Fruit fly (Drosophila melanogaster): ENCODE data around the gene atk.

Gene atk

dm6 chr3L:20425888-20426287 lies 38.8 kb downstream of the atk start, which contains the start of gene CG5282:
Gene CG5282, minus strand, starts transcription at chr3L:20426071.
- TF ChIP-seq Hr39 (GFP tag; optimal IDR thresholded peaks at IDR 0.05), result no peak

- TF ChIP-seq CG8632 (GFP tag; optimal IDR thresholded peaks at IDR 0.05), result no peak
- no peak for TF ChIP-seq CG6854 (GFP tag; optimal IDR thresholded peaks at IDR 0.05)
- no peak for TF ChIP-seq fd59A (GFP tag; optimal IDR thresholded peaks at IDR 0.05)
- TF ChIP-seq CG11294 (GFP tag; IDR thresholded peaks at IDR 0.05), result no peak
- no peak for TF ChIP-seq Hr4 (GFP tag; optimal IDR thresholded peaks at IDR 0.05)
- no peak for TF ChIP-seq CG32006 (GFP tag; optimal IDR thresholded peaks at IDR 0.05)
- no peak for TF ChIP-seq CG6808 (GFP tag; optimal IDR thresholded peaks at IDR 0.05)
- TF ChIP-seq CG16779 (tag; optimal IDR thresholded peaks at IDR 0.05), result no peak
- TF ChIP-seq CG6276 (GFP tag; optimal IDR thresholded peaks at IDR 0.05), result no peak
- TF ChIP-seq pdm3 (GFP tag; optimal IDR thresholded peaks at IDR 0.05), result no peak
- TF ChIP-seq CG4318 (GFP tag; optimal IDR thresholded peaks at IDR 0.05), result no peak
These were observed 51.4 kb downstream of the atk start, which contains the start of gene zye for dm6 chr3L:20413304-20413703. Gene zye, plus strand, starts transcription at chr3L:20413604.

- TF ChIP-seq CG32006 (GFP tag; optimal IDR thresholded peaks at IDR 0.05) (no peak), vri (GFP tag; optimal IDR thresholded peaks at IDR 0.05) (peak; percentile 2), Eip78C (GFP tag) (peak; percentile 47), svp (GFP tag) (peak; percentile 22), Ets96B (tag; optimal IDR thresholded peaks at IDR 0.05) (no peak)
These were observed 53.9 kb downstream of the atk start for dm6 chr3L:20410780-20411179.

dm6 chr3L:20410345-20410744 lies 54.3 kb downstream of the atk start, which contains the start of gene CG13248:
Gene CG13248, minus strand, starts transcription at chr3L:20410566.
- TF ChIP-seq vri (GFP tag; optimal IDR thresholded peaks at IDR 0.05) (no peak), Sox15 (GFP tag; optimal IDR thresholded peaks at IDR 0.05) (no peak), CG31627 (GFP tag; optimal IDR thresholded peaks at IDR 0.05) (no peak), CG11902 (GFP tag; optimal IDR thresholded peaks at IDR 0.05) (no peak), Ets96B (tag; optimal IDR thresholded peaks at IDR 0.05) (no peak)

dm6 chr3L:20405971-20406948 lies 58.4 kb downstream of the atk start:
- TF ChIP-seq fkh (GFP tag; optimal IDR thresholded peaks at IDR 0.05), result peak; percentile 97
- peak; percentile 8 for TF ChIP-seq Met (GFP tag; optimal IDR thresholded peaks at IDR 0.05)
- TF ChIP-seq CG31627 (GFP tag; optimal IDR thresholded peaks at IDR 0.05), result no peak
- peak; percentile 62 for TF ChIP-seq svp (GFP tag)
- peak; percentile 34 for TF ChIP-seq Sox14 (GFP tag; optimal IDR thresholded peaks at IDR 0.05)
- peak; percentile 55 for TF ChIP-seq Eip78C (GFP tag)
- TF ChIP-seq fd85E (GFP tag; optimal IDR thresholded peaks at IDR 0.05), result no peak
- no peak for TF ChIP-seq Hr38 (GFP tag; optimal IDR thresholded peaks at IDR 0.05)

dm6 chr3L:20405337-20405887 lies 59.2 kb downstream of the atk start:
- no peak for TF ChIP-seq CG10669 (GFP tag; optimal IDR thresholded peaks at IDR 0.05)
- no peak for TF ChIP-seq Hr4 (GFP tag; optimal IDR thresholded peaks at IDR 0.05)
- TF ChIP-seq Eip75B (GFP tag; optimal IDR thresholded peaks at IDR 0.05), result no peak
- TF ChIP-seq CG34406 (GFP tag; optimal IDR thresholded peaks at IDR 0.05), result no peak
- TF ChIP-seq dac (GFP tag; optimal IDR thresholded peaks at IDR 0.05), result no peak
- no peak for TF ChIP-seq Gug (GFP tag; IDR thresholded peaks at IDR 0.05)
- TF ChIP-seq CG6792 (GFP tag; optimal IDR thresholded peaks at IDR 0.05), result no peak
- no peak for TF ChIP-seq CG8632 (GFP tag; optimal IDR thresholded peaks at IDR 0.05)
- TF ChIP-seq dsx (GFP tag; optimal IDR thresholded peaks at IDR 0.05; ENCODE audit: poor library complexity, severe bottlenecking), result no peak
- TF ChIP-seq Blimp-1 (GFP tag; optimal IDR thresholded peaks at IDR 0.05), result no peak
- TF ChIP-seq CG6854 (GFP tag; optimal IDR thresholded peaks at IDR 0.05), result no peak
- no peak for TF ChIP-seq CG7368 (GFP tag; optimal IDR thresholded peaks at IDR 0.05)
- TF ChIP-seq Ets96B (tag; optimal IDR thresholded peaks at IDR 0.05), result no peak
- TF ChIP-seq eg (GFP tag; IDR thresholded peaks at IDR 0.05), result no peak
- TF ChIP-seq pdm3 (GFP tag; optimal IDR thresholded peaks at IDR 0.05), result no peak
- no peak for TF ChIP-seq CG16779 (tag; optimal IDR thresholded peaks at IDR 0.05)
